Worm (Caenorhabditis elegans) whole organism, L4/young adult: ENCODE results near the gene F14H3.5.

Source experiments
- W03F9.2 ChIP-seq: fragments of 150-350 bp; optimal IDR thresholded peaks from 2 replicates; lab custom pipeline; 2014; ENCODE audit warnings: missing biosample characterization, missing genetic modification characterization
- dao-5 ChIP-seq: sonication (generic microtip); optimal IDR thresholded peaks from 2 replicates; lab custom pipeline; 2016; ENCODE audit warnings: missing genotype, missing genetic modification characterization, moderate library complexity, missing compliant biosample characterization
- him-1 ChIP-seq: sonication (generic microtip); optimal IDR thresholded peaks from 2 replicates; lab custom pipeline; 2016; ENCODE audit warnings: missing genotype, missing genetic modification reagents, missing genetic modification characterization, missing compliant biosample characterization

Gene F14H3.5

ce11 chrV:16020042-16020441 is 36.8 kb downstream of the F14H3.5 start, which contains the start of gene srx-44:
Gene srx-44 (plus strand): TSS chrV:16020342.
- TF ChIP-seq him-1 (tag; lab: Kevin White, UChicago) = no peak
- no peak for TF ChIP-seq W03F9.2 (tag; lab: Kevin White, UChicago)
- TF ChIP-seq dao-5 (tag; lab: Kevin White, UChicago) = no peak

DNA sequence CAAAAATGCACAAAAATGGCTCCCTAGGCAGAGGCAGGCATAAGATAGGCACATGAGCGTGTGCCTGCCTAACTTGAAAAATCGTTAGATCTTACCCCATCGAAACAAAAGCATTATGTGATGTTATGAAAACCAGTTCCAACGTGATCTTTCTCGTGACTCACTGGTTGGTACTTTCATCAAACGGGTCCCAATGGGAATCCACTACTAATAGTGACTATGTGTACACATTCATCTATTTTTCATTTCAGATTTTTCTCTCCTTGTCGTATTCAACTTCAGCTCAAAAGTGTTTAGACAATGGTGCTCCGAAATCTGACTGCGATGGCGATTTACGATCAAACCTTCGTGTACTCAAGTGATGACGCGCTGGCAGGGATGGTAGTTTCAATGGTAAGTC is 39.2 kb downstream of the F14H3.5 start, which contains the start of gene srx-43:
srx-43 (plus strand) TSS at position 301 of the 400 bp plus-strand sequence.
- TF ChIP-seq dao-5 (tag; lab: Kevin White, UChicago) = no peak

DNA sequence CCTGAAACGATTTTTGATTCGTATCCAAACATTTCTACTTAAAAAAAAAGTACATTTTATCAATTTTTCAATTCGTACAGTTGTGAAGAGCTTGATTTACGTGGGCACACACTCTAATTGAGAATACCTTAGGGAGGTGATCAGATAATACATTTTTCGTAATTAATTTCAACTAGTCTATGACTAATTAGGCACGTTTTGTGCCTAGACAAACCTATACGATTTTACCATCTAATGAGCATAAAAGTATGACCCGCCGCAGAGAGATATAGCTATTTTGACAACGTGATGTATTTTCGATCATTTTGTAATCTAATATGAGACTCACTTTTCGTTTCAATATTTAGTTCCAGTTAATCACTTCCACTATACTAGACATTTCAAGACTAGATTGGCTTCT is 39.9 kb downstream of the F14H3.5 start:
- TF ChIP-seq W03F9.2 (tag; lab: Kevin White, UChicago) = no peak
- TF ChIP-seq dao-5 (tag; lab: Kevin White, UChicago) = no peak
- no peak for TF ChIP-seq him-1 (tag; lab: Kevin White, UChicago)

- TF ChIP-seq dao-5 (tag; lab: Kevin White, UChicago) = no peak
- TF ChIP-seq W03F9.2 (tag; lab: Kevin White, UChicago) = no peak
- TF ChIP-seq him-1 (tag; lab: Kevin White, UChicago) = no peak
These were observed 41.2 kb downstream of the F14H3.5 start, which contains the start of gene str-232 for ce11 chrV:16015652-16016051. Gene str-232 (minus strand): TSS chrV:16015752.

ce11 chrV:16009564-16009963 is 47.3 kb downstream of the F14H3.5 start, which contains the start of gene str-233:
Gene str-233 (minus strand): TSS chrV:16009664.
- TF ChIP-seq dao-5 (tag; lab: Kevin White, UChicago) = no peak
- TF ChIP-seq him-1 (tag; lab: Kevin White, UChicago) = no peak
- no peak for TF ChIP-seq W03F9.2 (tag; lab: Kevin White, UChicago)

DNA sequence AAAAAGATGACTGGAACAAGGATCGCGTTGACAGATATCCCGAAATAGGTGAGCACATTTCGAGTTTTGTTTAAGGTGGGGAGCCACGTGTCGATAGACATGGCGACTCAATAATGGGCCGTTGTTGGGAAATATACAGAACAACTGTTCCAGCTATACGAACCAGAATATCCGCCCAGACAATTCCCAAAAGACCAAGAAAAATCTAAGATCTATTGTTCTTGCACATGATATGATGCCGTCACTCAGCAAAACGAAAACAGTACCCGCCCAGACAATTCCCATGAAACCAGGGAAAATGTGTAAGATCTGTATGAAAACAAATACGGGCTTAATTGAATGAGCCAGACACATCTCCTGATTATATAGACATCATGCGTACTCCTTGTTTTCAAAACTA is 49.4 kb downstream of the F14H3.5 start, which contains the start of gene str-231:
str-231 (minus strand) TSS at position 101 of the 400 bp plus-strand sequence.
- TF ChIP-seq him-1 (tag; lab: Kevin White, UChicago) = no peak
- no peak for TF ChIP-seq W03F9.2 (tag; lab: Kevin White, UChicago)
- no peak for TF ChIP-seq dao-5 (tag; lab: Kevin White, UChicago)
